Worm (Caenorhabditis elegans): ENCODE measurements around the gene M57.2.

- no peak for TF ChIP-seq nhr-12 (tag; optimal IDR thresholded peaks at IDR 0.05)
- no peak for TF ChIP-seq unc-62 (GFP tag; optimal IDR thresholded peaks at IDR 0.05)
- TF ChIP-seq snpc-4 (tag; optimal IDR thresholded peaks at IDR 0.05) = no peak
- TF ChIP-seq nhr-237 (tag; optimal IDR thresholded peaks at IDR 0.05) = no peak
- TF ChIP-seq unc-39 (tag; optimal IDR thresholded peaks at IDR 0.05) = no peak
- no peak for TF ChIP-seq ces-1 (GFP tag; optimal IDR thresholded peaks at IDR 0.05)
- TF ChIP-seq ham-2 (GFP tag; optimal IDR thresholded peaks at IDR 0.05) = no peak
- TF ChIP-seq sptf-1 (tag; optimal IDR thresholded peaks at IDR 0.05) = no peak
- TF ChIP-seq nhr-28 (tag; optimal IDR thresholded peaks at IDR 0.05) = no peak
- no peak for TF ChIP-seq blmp-1 (tag; optimal IDR thresholded peaks at IDR 0.05)
- no peak for TF ChIP-seq elt-3 (tag; optimal IDR thresholded peaks at IDR 0.05)
- no peak for TF ChIP-seq M03D4.4 (tag; optimal IDR thresholded peaks at IDR 0.05)
- no peak for TF ChIP-seq nhr-2 (tag; optimal IDR thresholded peaks at IDR 0.05)
- TF ChIP-seq ztf-11 (tag; optimal IDR thresholded peaks at IDR 0.05) = no peak
These were observed 4.4 kb downstream of the M57.2 start for ce11 chrIV:3531535-3531934.

Data from whole organism, mixed stage, embryonic.